Fruit fly (Drosophila melanogaster): Measurements from ENCODE around the gene CASK.

The CASK gene

DNA sequence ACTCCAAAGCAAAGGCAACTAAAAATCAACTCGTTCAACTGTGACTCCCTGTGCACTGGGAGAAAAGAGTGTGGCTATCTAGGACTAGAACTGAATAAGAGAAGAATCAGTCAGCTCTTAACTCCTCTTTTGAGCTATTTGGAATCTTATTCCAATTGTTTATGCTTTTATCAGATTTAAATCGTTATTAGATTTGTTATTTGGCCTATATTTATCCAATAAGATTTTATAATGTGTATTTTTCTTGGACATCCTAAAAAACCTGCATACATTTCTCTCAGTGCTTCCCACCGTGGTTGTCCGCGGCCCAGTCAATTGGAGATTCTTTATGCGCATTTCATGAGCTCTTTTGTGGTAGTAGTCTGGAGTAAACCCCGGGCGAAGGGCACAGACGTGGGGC is 41.0 kb downstream of the CASK start (continued):
- TF ChIP-seq CG7987 (GFP tag; optimal IDR thresholded peaks at IDR 0.05) = no peak
- peak; percentile 40 for TF ChIP-seq ab (GFP tag; optimal IDR thresholded peaks at IDR 0.05)
- no peak for TF ChIP-seq hbn (GFP tag; IDR thresholded peaks at IDR 0.05; ENCODE audit: partially characterized antibody)
- TF ChIP-seq mam (GFP tag; optimal IDR thresholded peaks at IDR 0.05) = peak; percentile 76
- peak; percentile 24 for TF ChIP-seq scrt (GFP tag; optimal IDR thresholded peaks at IDR 0.05)
- TF ChIP-seq CG7963 (GFP tag; IDR thresholded peaks at IDR 0.05; ENCODE audit: partially characterized antibody) = no peak
- TF ChIP-seq CG17328 (GFP tag; IDR thresholded peaks at IDR 0.05) = peak; percentile 48; the same call in 1 of the 2 replicates
- no peak for TF ChIP-seq CG13287 (GFP tag; IDR thresholded peaks at IDR 0.05; ENCODE audit: partially characterized antibody)
- peak; percentile 23 for TF ChIP-seq HmgZ (tag; optimal IDR thresholded peaks at IDR 0.05)
- no peak for TF ChIP-seq CG16779 (GFP tag; IDR thresholded peaks at IDR 0.05)
- TF ChIP-seq ci (GFP tag; IDR thresholded peaks at IDR 0.05) = no peak
- peak; percentile 47 for TF ChIP-seq CG15696 (tag; optimal IDR thresholded peaks at IDR 0.05)
- peak; percentile 38 for TF ChIP-seq pb (GFP tag; optimal IDR thresholded peaks at IDR 0.05)
- TF ChIP-seq CG18599 (GFP tag; optimal IDR thresholded peaks at IDR 0.05) = no peak
- peak; percentile 31 for TF ChIP-seq Ravus (GFP tag; IDR thresholded peaks at IDR 0.05)
- 0 out of 2 replicates have a peak, but pooled peaks have one; percentile 34 for TF ChIP-seq CG10959 (GFP tag; IDR thresholded peaks at IDR 0.05)
- TF ChIP-seq CG8290 (GFP tag; optimal IDR thresholded peaks at IDR 0.05) = peak; percentile 12
- TF ChIP-seq CG8290 (tag; optimal IDR thresholded peaks at IDR 0.05) = no peak
- TF ChIP-seq corto (GFP tag; optimal IDR thresholded peaks at IDR 0.05) = peak; percentile 70
- no peak for TF ChIP-seq Hr78 (GFP tag; optimal IDR thresholded peaks at IDR 0.05)
- peak; percentile 55 for TF ChIP-seq CG10654 (GFP tag; optimal IDR thresholded peaks at IDR 0.05)
- TF ChIP-seq tin (GFP tag; optimal IDR thresholded peaks at IDR 0.05) = peak; percentile 55
- 0 out of 2 replicates have a peak, but pooled peaks have one; percentile 43 for TF ChIP-seq Nf-YA (GFP tag; IDR thresholded peaks at IDR 0.05)
- no peak for TF ChIP-seq Hr39 (optimal IDR thresholded peaks at IDR 0.05)
- 0 out of 2 replicates have a peak, but pooled peaks have one; percentile 21 for TF ChIP-seq ttk (GFP tag; IDR thresholded peaks at IDR 0.05)
- peak; percentile 57 for TF ChIP-seq lilli (GFP tag; optimal IDR thresholded peaks at IDR 0.05)
- no peak for TF ChIP-seq fru (optimal IDR thresholded peaks at IDR 0.05)
- TF ChIP-seq her (GFP tag; optimal IDR thresholded peaks at IDR 0.05) = peak; percentile 3
- TF ChIP-seq BEAF-32 (GFP tag; optimal IDR thresholded peaks at IDR 0.05) = no peak
- peak; percentile 83 for TF ChIP-seq Ptx1 (GFP tag; IDR thresholded peaks at IDR 0.05)
- peak; percentile 18 for TF ChIP-seq Sry-δ (GFP tag; optimal IDR thresholded peaks at IDR 0.05)
- TF ChIP-seq CG8281 (tag; optimal IDR thresholded peaks at IDR 0.05) = peak; percentile 19
- peak; percentile 25 for TF ChIP-seq sqz (GFP tag; optimal IDR thresholded peaks at IDR 0.05)
- TF ChIP-seq CG12942 (GFP tag; optimal IDR thresholded peaks at IDR 0.05) = peak; percentile 38
- no peak for TF ChIP-seq disco-r (GFP tag; optimal IDR thresholded peaks at IDR 0.05)
- peak; percentile 60 for TF ChIP-seq CG7556 (GFP tag; optimal IDR thresholded peaks at IDR 0.05)
- TF ChIP-seq CG3847 (GFP tag; IDR thresholded peaks at IDR 0.05) = peak; percentile 36; the same call in 1 of the 2 replicates
- TF ChIP-seq schlank (tag; optimal IDR thresholded peaks at IDR 0.05) = no peak
- TF ChIP-seq Bgb (GFP tag; IDR thresholded peaks at IDR 0.05; ENCODE audit: partially characterized antibody) = no peak
- peak; percentile 33 for TF ChIP-seq trh (GFP tag; optimal IDR thresholded peaks at IDR 0.05)
- no peak; the same call in 1 of the 2 replicates for TF ChIP-seq CG4404 (GFP tag; IDR thresholded peaks at IDR 0.05)
- TF ChIP-seq CG1647 (GFP tag; optimal IDR thresholded peaks at IDR 0.05) = peak; percentile 23
- TF ChIP-seq Aef1 (GFP tag; IDR thresholded peaks at IDR 0.05) = peak; percentile 74
- no peak for TF ChIP-seq Adf1 (GFP tag; IDR thresholded peaks at IDR 0.05)
- TF ChIP-seq peb (GFP tag; IDR thresholded peaks at IDR 0.05) = 0 out of 2 replicates have a peak, but pooled peaks have one; percentile 34
- peak; percentile 47 to 74 for TF ChIP-seq Hr51 (GFP tag; optimal IDR thresholded peaks at IDR 0.05)
- no peak for TF ChIP-seq Awh (GFP tag; IDR thresholded peaks at IDR 0.05)
- peak; percentile 42 for TF ChIP-seq kay (GFP tag; optimal IDR thresholded peaks at IDR 0.05)
- no peak for TF ChIP-seq CG11560 (tag; IDR thresholded peaks at IDR 0.05)
- peak; percentile 22 for TF ChIP-seq CG5245 (GFP tag; optimal IDR thresholded peaks at IDR 0.05)
- TF ChIP-seq CG10543 (GFP tag; optimal IDR thresholded peaks at IDR 0.05) = peak; percentile 7
- TF ChIP-seq CG12104 (GFP tag; optimal IDR thresholded peaks at IDR 0.05) = peak; percentile 31
